Worm (Caenorhabditis elegans): Measurements from ENCODE around the gene famh-161.

DNA sequence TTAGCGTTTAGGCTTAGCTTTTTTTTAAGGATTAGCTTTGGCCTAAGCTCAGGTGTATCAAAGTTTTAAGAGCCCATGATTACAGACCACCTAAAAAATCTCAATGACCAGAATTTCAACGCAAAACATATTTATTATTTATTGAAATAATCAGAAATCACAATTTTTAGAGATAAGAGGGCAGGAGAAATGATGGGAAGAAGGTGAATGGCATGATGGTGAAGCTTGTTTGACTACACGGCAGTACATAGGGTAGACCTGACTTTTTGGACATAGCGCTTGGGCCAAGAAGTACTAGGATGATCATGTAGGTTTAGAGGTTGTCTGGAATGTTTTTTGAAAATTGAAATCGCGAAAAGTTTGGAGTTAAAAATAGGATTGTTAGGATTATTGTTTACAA is 34.3 kb downstream of the famh-161 start:
- no peak for TF ChIP-seq him-1 (tag; optimal IDR thresholded peaks at IDR 0.05)
- TF ChIP-seq dao-5 (tag; optimal IDR thresholded peaks at IDR 0.05), result no peak
- no peak for TF ChIP-seq W03F9.2 (tag; optimal IDR thresholded peaks at IDR 0.05)
